Worm (Caenorhabditis elegans) whole organism, L4 larva: ENCODE data around the gene K01A6.4.

Source experiments
- D1046.2 ChIP-seq: fragments of 200-800 bp; sonication (Bioruptor generic); IDR thresholded peaks from 2 replicates; pipeline ENCODE4 v1.3.6; 2022; ENCODE audit warnings: missing genetic modification characterization, missing compliant biosample characterization
- ceh-32 ChIP-seq: sonication (generic microtip); optimal IDR thresholded peaks from 2 replicates; lab custom pipeline; 2016; ENCODE audit warnings: mild to moderate bottlenecking, missing genetic modification characterization, missing compliant biosample characterization; ENCODE audit not compliant: poor library complexity
- lin-39 ChIP-seq: fragments of 150-350 bp; optimal IDR thresholded peaks from 2 replicates; lab custom pipeline; 2014; ENCODE audit warnings: missing biosample characterization, missing genetic modification reagents, missing genetic modification characterization
- lsy-2 ChIP-seq, 2 experiments: fragments of 150-350 bp in 1 of 2; sonication (generic microtip) in 1 of 2; optimal IDR thresholded peaks; 2 replicates each; lab custom pipeline; 2014 to 2017; ENCODE audit warnings: missing biosample characterization in 2 of 2, missing genetic modification characterization in 2 of 2
- mdl-1 ChIP-seq, 2 experiments: fragments of 150-350 bp in 1 of 2; sonication (generic microtip) in 1 of 2; optimal IDR thresholded peaks; 2 replicates each; lab custom pipeline; 2014 to 2017; ENCODE audit warnings: missing biosample characterization in 2 of 2, missing genetic modification characterization in 2 of 2
- skn-1 ChIP-seq: fragments of 150-350 bp; optimal IDR thresholded peaks from 2 replicates; lab custom pipeline; 2014; ENCODE audit warnings: missing biosample characterization, missing genetic modification characterization
- unc-130 ChIP-seq: sonication (generic microtip); optimal IDR thresholded peaks from 2 replicates; lab custom pipeline; 2016; ENCODE audit warnings: missing genetic modification reagents, missing genetic modification characterization, missing compliant biosample characterization

ce11 chrIV:11738092-11738617 lies 1.9 kb downstream of the K01A6.4 start, which contains the start of gene K01A6.7:
- TF ChIP-seq lin-39 (tag; lab: Kevin White, UChicago) (no peak), ceh-32 (no peak), lsy-2 (tag; optimal IDR thresholded peaks at IDR 0.05; lab: Kevin White, UChicago) (no peak), D1046.2 (no peak), skn-1 (tag; lab: Kevin White, UChicago) (no peak), mdl-1 (tag; optimal IDR thresholded peaks at IDR 0.05; lab: Kevin White, UChicago) (no peak), unc-130 (GFP tag; lab: Kevin White, UChicago) (no peak)
